Worm (Caenorhabditis elegans): ENCODE data around the gene cog-1.

DNA sequence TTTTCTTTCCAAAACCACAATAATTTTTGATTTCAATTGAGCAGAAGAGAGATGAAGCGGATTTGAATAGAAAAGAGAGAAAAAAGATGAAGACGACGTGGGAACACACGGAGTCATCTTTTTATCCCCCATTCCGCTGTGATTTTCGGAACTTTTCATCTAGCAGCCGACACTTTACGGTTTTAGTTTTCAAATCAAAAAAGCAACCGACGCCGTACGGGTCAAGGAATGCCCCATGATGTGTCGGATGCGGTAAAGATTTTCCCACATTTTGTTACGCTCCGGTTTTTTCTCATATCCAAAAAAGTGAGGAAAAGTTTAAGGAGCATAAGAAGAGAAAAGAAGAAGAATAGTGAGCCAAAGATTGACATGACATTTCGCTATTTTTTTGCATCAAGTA lies 43.2 kb downstream of the cog-1 start:
- TF ChIP-seq hmbx-1 (tag; optimal IDR thresholded peaks at IDR 0.05), result no peak
- no peak for TF ChIP-seq aly-1 (tag; optimal IDR thresholded peaks at IDR 0.05)
- no peak for TF ChIP-seq B0310.2 (tag; optimal IDR thresholded peaks at IDR 0.05)
